Fruit fly (Drosophila melanogaster) whole organism, larva: ENCODE measurements around the gene Gcna.

Source experiments
- noc ChIP-seq: fragments of 200-800 bp; sonication (Bioruptor generic); optimal IDR thresholded peaks from 3 replicates; lab custom pipeline; 2019; ENCODE audit warnings: missing biosample characterization, mild to moderate bottlenecking, missing genetic modification characterization, moderate library complexity

Gene Gcna

dm6 chrX:1832699-1833098 lies 32.9 kb downstream of the Gcna start:
- peak; percentile 9 for TF ChIP-seq noc (tag; lab: Kevin White, UChicago)

dm6 chrX:1831219-1831555 lies 34.4 kb downstream of the Gcna start:
- TF ChIP-seq noc (tag; lab: Kevin White, UChicago): no peak

- TF ChIP-seq noc (tag; lab: Kevin White, UChicago): peak; percentile 98
Measured at dm6 chrX:1830396-1831218, 35.0 kb downstream of the Gcna start.

dm6 chrX:1828097-1828496 lies 37.5 kb downstream of the Gcna start:
- no peak for TF ChIP-seq noc (tag; lab: Kevin White, UChicago)

- no peak for TF ChIP-seq noc (tag; lab: Kevin White, UChicago)
Measured at dm6 chrX:1825912-1826862, 39.4 kb downstream of the Gcna start.

dm6 chrX:1824610-1824948 lies 41.1 kb downstream of the Gcna start:
- TF ChIP-seq noc (tag; lab: Kevin White, UChicago): no peak

- TF ChIP-seq noc (tag; lab: Kevin White, UChicago): no peak
Measured at dm6 chrX:1823883-1824609, 41.6 kb downstream of the Gcna start.

- TF ChIP-seq noc (tag; lab: Kevin White, UChicago): no peak
Measured at dm6 chrX:1822281-1822680, 43.4 kb downstream of the Gcna start, which contains the start of gene CG14811. Gene CG14811 (minus strand): TSS chrX:1822381.

- no peak for TF ChIP-seq noc (tag; lab: Kevin White, UChicago)
Measured at dm6 chrX:1821039-1821438, 44.6 kb downstream of the Gcna start.

- TF ChIP-seq noc (tag; lab: Kevin White, UChicago): no peak
Measured at dm6 chrX:1820241-1820640, 45.4 kb downstream of the Gcna start, which contains the start of gene CG14810. Gene CG14810 (minus strand): TSS chrX:1820341.

- no peak for TF ChIP-seq noc (tag; lab: Kevin White, UChicago)
Measured at dm6 chrX:1819026-1819425, 46.6 kb downstream of the Gcna start.
